Fruit fly (Drosophila melanogaster): ENCODE measurements around the gene Or13a.

The Or13a gene

dm6 chrX:15933504-15934225, 40.6 kb upstream of the Or13a start, which contains the start of gene Ranbp16 (continued):
- TF ChIP-seq CG3281 (GFP tag; optimal IDR thresholded peaks at IDR 0.05) (no peak), sc (optimal IDR thresholded peaks at IDR 0.05) (no peak), sc (GFP tag; optimal IDR thresholded peaks at IDR 0.05) (no peak), MTF-1 (GFP tag; optimal IDR thresholded peaks at IDR 0.05; ENCODE audit: borderline replicate concordance) (no peak), CG3065 (GFP tag; optimal IDR thresholded peaks at IDR 0.05) (no peak), vvl (GFP tag; IDR thresholded peaks at IDR 0.05) (no peak), toy (GFP tag; IDR thresholded peaks at IDR 0.05) (no peak), cad (GFP tag; optimal IDR thresholded peaks at IDR 0.05) (no peak), Taf1 (GFP tag; IDR thresholded peaks at IDR 0.05) (no peak), Mes4 (GFP tag; optimal IDR thresholded peaks at IDR 0.05) (no peak), CG17802 (tag; optimal IDR thresholded peaks at IDR 0.05) (peak; percentile 83), mam (GFP tag; optimal IDR thresholded peaks at IDR 0.05) (no peak), ara (GFP tag; IDR thresholded peaks at IDR 0.05) (no peak), CG15514 (GFP tag; optimal IDR thresholded peaks at IDR 0.05) (peak; percentile 38), CG31224 (GFP tag; IDR thresholded peaks at IDR 0.05) (no peak), kah (GFP tag; optimal IDR thresholded peaks at IDR 0.05) (no peak), B-H1 (GFP tag; IDR thresholded peaks at IDR 0.05) (no peak), az2 (GFP tag; optimal IDR thresholded peaks at IDR 0.05) (no peak), ro (GFP tag; IDR thresholded peaks at IDR 0.05) (no peak), ATbp (GFP tag; optimal IDR thresholded peaks at IDR 0.05) (no peak), CG13424 (tag; optimal IDR thresholded peaks at IDR 0.05) (no peak), CG15011 (GFP tag; optimal IDR thresholded peaks at IDR 0.05) (no peak), salm (tag; optimal IDR thresholded peaks at IDR 0.05) (no peak), CG17612 (GFP tag; IDR thresholded peaks at IDR 0.05) (no peak), lmd (GFP tag; IDR thresholded peaks at IDR 0.05) (no peak), Nf-YC (tag; optimal IDR thresholded peaks at IDR 0.05) (no peak), CG9876 (GFP tag; optimal IDR thresholded peaks at IDR 0.05) (no peak), unc-4 (GFP tag; IDR thresholded peaks at IDR 0.05; ENCODE audit: partially characterized antibody) (no peak), Sry-δ (GFP tag; optimal IDR thresholded peaks at IDR 0.05) (no peak), Xrp1 (GFP tag; IDR thresholded peaks at IDR 0.05) (no peak), CG5180 (GFP tag; optimal IDR thresholded peaks at IDR 0.05) (no peak), CG13123 (GFP tag; optimal IDR thresholded peaks at IDR 0.05) (no peak)

- TF ChIP-seq nom (GFP tag; optimal IDR thresholded peaks at IDR 0.05) (no peak), CG14441 (GFP tag; IDR thresholded peaks at IDR 0.05) (no peak), Fer2 (tag; optimal IDR thresholded peaks at IDR 0.05) (no peak), sens (GFP tag) (peak; percentile 49), bsh (GFP tag; optimal IDR thresholded peaks at IDR 0.05) (no peak), kay (GFP tag; optimal IDR thresholded peaks at IDR 0.05) (no peak), caup (GFP tag; optimal IDR thresholded peaks at IDR 0.05; ENCODE audit: severe bottlenecking) (no peak), grau (tag; optimal IDR thresholded peaks at IDR 0.05) (no peak), mirr (GFP tag; optimal IDR thresholded peaks at IDR 0.05) (no peak), CG15269 (tag; optimal IDR thresholded peaks at IDR 0.05) (no peak), tio (GFP tag; optimal IDR thresholded peaks at IDR 0.05) (no peak), pzg (GFP tag; optimal IDR thresholded peaks at IDR 0.05) (peak; percentile 7), CG18619 (GFP tag; optimal IDR thresholded peaks at IDR 0.05) (no peak), mam (GFP tag; optimal IDR thresholded peaks at IDR 0.05) (no peak), inv (GFP tag; IDR thresholded peaks at IDR 0.05; ENCODE audit: partially characterized antibody) (no peak), CG8944 (GFP tag; optimal IDR thresholded peaks at IDR 0.05) (no peak), CG4328 (GFP tag; optimal IDR thresholded peaks at IDR 0.05) (no peak), CG17186 (GFP tag; optimal IDR thresholded peaks at IDR 0.05) (no peak), Adf1 (GFP tag; IDR thresholded peaks at IDR 0.05) (no peak), chinmo (GFP tag; IDR thresholded peaks at IDR 0.05; ENCODE audit: partially characterized antibody) (no peak), br (optimal IDR thresholded peaks at IDR 0.05) (no peak), CG11504 (tag; optimal IDR thresholded peaks at IDR 0.05) (no peak)
Measured at dm6 chrX:15934226-15934547, 40.0 kb upstream of the Or13a start.

Data from whole organism, embryonic.